Fruit fly (Drosophila melanogaster): Measurements from ENCODE around the gene Ir20a.

DNA sequence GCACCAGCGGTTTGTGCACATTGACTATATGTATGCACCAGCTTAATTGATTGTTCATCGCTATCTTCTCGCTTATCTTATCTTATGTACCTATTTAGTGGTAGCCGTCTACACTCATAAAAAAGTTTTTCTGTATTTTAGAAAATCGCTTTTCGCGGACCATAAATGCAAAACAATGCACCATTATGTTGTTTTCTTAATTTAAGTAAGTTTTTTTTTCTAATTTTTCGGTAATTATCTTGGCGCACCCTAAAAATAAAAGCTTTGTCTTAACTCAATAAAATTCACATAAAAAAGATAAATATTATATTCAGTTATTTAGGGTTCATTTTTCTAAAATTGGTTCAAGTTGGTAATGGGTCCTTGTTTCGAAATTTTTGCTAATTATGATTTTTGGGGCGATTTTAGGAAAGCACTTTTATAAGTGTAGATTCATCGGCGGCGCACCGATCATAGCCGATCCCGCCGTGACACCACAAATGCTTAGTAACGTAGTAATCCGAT lies 40.5 kb upstream of the Ir20a start, which contains the start of gene Cyp6t1:
- TF ChIP-seq Rel (GFP tag; optimal IDR thresholded peaks at IDR 0.05) (no peak), Rel (tag; optimal IDR thresholded peaks at IDR 0.05) (no peak), psq (GFP tag; optimal IDR thresholded peaks at IDR 0.05) (peak; percentile 47), fru (GFP tag; optimal IDR thresholded peaks at IDR 0.05) (no peak), usp (GFP tag; optimal IDR thresholded peaks at IDR 0.05) (no peak), Myc (optimal IDR thresholded peaks at IDR 0.05) (no peak), h (GFP tag; optimal IDR thresholded peaks at IDR 0.05) (no peak), CG9705 (GFP tag; optimal IDR thresholded peaks at IDR 0.05) (no peak), Sp1 (GFP tag; optimal IDR thresholded peaks at IDR 0.05) (peak; percentile 52), rgr (GFP tag; optimal IDR thresholded peaks at IDR 0.05) (peak; percentile 56), pan (optimal IDR thresholded peaks at IDR 0.05) (no peak), Hr78 (GFP tag; optimal IDR thresholded peaks at IDR 0.05) (no peak), Abd-B (GFP tag; optimal IDR thresholded peaks at IDR 0.05) (no peak), OdsH (GFP tag; optimal IDR thresholded peaks at IDR 0.05) (peak; percentile 56), ey (GFP tag; optimal IDR thresholded peaks at IDR 0.05) (peak; percentile 35)
